Worm (Caenorhabditis elegans): ENCODE measurements around the gene F52G3.8.

- TF ChIP-seq ceh-43 (GFP tag; optimal IDR thresholded peaks at IDR 0.05) = no peak
- TF ChIP-seq snpc-4 (tag; optimal IDR thresholded peaks at IDR 0.05) = no peak
These were observed 41.7 kb upstream of the F52G3.8 start for ce11 chrX:16994417-16994816.

Data from whole organism, mixed stage, embryonic.